Worm (Caenorhabditis elegans) whole organism, L4 larva: ENCODE results near the gene C05D12.2.
A peak's percentile ranks its signal among the peaks of the same experiment; 100 is the strongest.

ENCODE experiments used
- F37D6.2 ChIP-seq: sonication (generic microtip); optimal IDR thresholded peaks from 2 replicates; lab custom pipeline; 2016; ENCODE audit warnings: mild to moderate bottlenecking, missing genetic modification characterization, missing compliant biosample characterization
- T20F7.1 ChIP-seq: fragments of 200-800 bp; sonication (Bioruptor generic); optimal IDR thresholded peaks from 2 replicates; lab custom pipeline; 2018; ENCODE audit warnings: mild to moderate bottlenecking, missing genetic modification characterization, missing compliant biosample characterization
- Y75B8A.6 ChIP-seq: fragments of 200-800 bp; sonication (Bioruptor generic); IDR thresholded peaks from 2 replicates; pipeline ENCODE4 v1.3.6; 2022; ENCODE audit warnings: missing genetic modification reagents, missing genetic modification characterization, missing compliant biosample characterization
- ZK337.2 ChIP-seq: fragments of 200-800 bp; sonication (Bioruptor generic); IDR thresholded peaks from 2 replicates; pipeline ENCODE4 v1.3.6; 2022; ENCODE audit warnings: missing genetic modification reagents, missing genetic modification characterization, missing compliant biosample characterization
- aha-1 ChIP-seq: fragments of 150-350 bp; peaks from one replicate; lab custom pipeline; 2014; ENCODE audit warnings: missing biosample characterization, missing genetic modification characterization
- ama-1 ChIP-seq: fragments of 150-350 bp; optimal IDR thresholded peaks from 2 replicates; lab custom pipeline; 2014; ENCODE audit warnings: inconsistent platforms, mixed read lengths
- ceh-20 ChIP-seq: fragments of 200-800 bp; sonication (Bioruptor generic); IDR thresholded peaks from 2 replicates; pipeline ENCODE4 v1.3.6; 2022; ENCODE audit warnings: missing genetic modification reagents, missing genetic modification characterization, missing compliant biosample characterization
- ceh-32 ChIP-seq: sonication (generic microtip); optimal IDR thresholded peaks from 2 replicates; lab custom pipeline; 2016; ENCODE audit warnings: mild to moderate bottlenecking, missing genetic modification characterization, missing compliant biosample characterization; ENCODE audit not compliant: poor library complexity
- daf-16 ChIP-seq, 3 experiments: sonication (generic microtip); optimal IDR thresholded peaks; 2 replicates each; lab custom pipeline; 2016 to 2017; ENCODE audit warnings: missing genetic modification characterization in 3 of 3, missing genetic modification reagents in 3 of 3, mild to moderate bottlenecking in 2 of 3, missing compliant biosample characterization in 2 of 3, missing biosample characterization in 1 of 3, moderate library complexity in 1 of 3
- daf-8 ChIP-seq: fragments of 200-800 bp; sonication (Bioruptor generic); IDR thresholded peaks from 2 replicates; pipeline ENCODE4 v1.3.6; 2022; ENCODE audit warnings: missing genetic modification characterization, missing compliant biosample characterization
- dmd-6 ChIP-seq: fragments of 200-800 bp; sonication (Bioruptor generic); IDR thresholded peaks from 2 replicates; pipeline ENCODE4 v1.3.6; 2022; ENCODE audit warnings: missing genetic modification reagents, missing genetic modification characterization, missing compliant biosample characterization
- dmd-8 ChIP-seq: fragments of 200-800 bp; sonication (Bioruptor generic); IDR thresholded peaks from 2 replicates; pipeline ENCODE4 v1.3.6; 2022; ENCODE audit warnings: missing genetic modification characterization, missing compliant biosample characterization
- dve-1 ChIP-seq: sonication (generic microtip); optimal IDR thresholded peaks from 2 replicates; lab custom pipeline; 2017; ENCODE audit warnings: antibody characterized with exemption, mild to moderate bottlenecking, missing genetic modification characterization, missing compliant biosample characterization; ENCODE audit not compliant: insufficient read depth
- egl-27 ChIP-seq: sonication (generic microtip); optimal IDR thresholded peaks from 3 replicates; lab custom pipeline; 2017; ENCODE audit warnings: missing biosample characterization, missing genetic modification reagents, missing genetic modification characterization
- fkh-10 ChIP-seq: fragments of 150-350 bp; optimal IDR thresholded peaks from 2 replicates; lab custom pipeline; 2014; ENCODE audit warnings: missing biosample characterization, missing genetic modification reagents, missing genetic modification characterization
- hif-1 ChIP-seq, 2 experiments: sonication (generic microtip); optimal IDR thresholded peaks; 2 replicates each; lab custom pipeline; 2016 to 2017; ENCODE audit warnings: missing compliant biosample characterization in 2 of 2, missing genetic modification characterization in 2 of 2, missing genetic modification reagents in 2 of 2, missing genotype in 2 of 2, mild to moderate bottlenecking in 1 of 2
- hlh-11 ChIP-seq: fragments of 200-800 bp; sonication (Bioruptor generic); optimal IDR thresholded peaks from 2 replicates; lab custom pipeline; 2018; ENCODE audit warnings: mild to moderate bottlenecking, missing genetic modification characterization, missing compliant biosample characterization
- hlh-30 ChIP-seq: sonication (generic microtip); optimal IDR thresholded peaks from 2 replicates; lab custom pipeline; 2017; ENCODE audit warnings: antibody characterized with exemption, mild to moderate bottlenecking, missing genetic modification characterization, missing compliant biosample characterization; ENCODE audit not compliant: insufficient read depth
- hmg-1.1 ChIP-seq: fragments of 200-800 bp; sonication (Bioruptor generic); IDR thresholded peaks from 2 replicates; pipeline ENCODE4 v1.3.6; 2022; ENCODE audit warnings: missing genetic modification reagents, missing genetic modification characterization, missing compliant biosample characterization
- lin-1 ChIP-seq: fragments of 200-800 bp; sonication (Bioruptor generic); IDR thresholded peaks from 2 replicates; pipeline ENCODE4 v1.3.6; 2022; ENCODE audit warnings: missing genetic modification reagents, missing genetic modification characterization, missing compliant biosample characterization
- lin-29 ChIP-seq: fragments of 200-800 bp; sonication (Bioruptor generic); IDR thresholded peaks from 2 replicates; pipeline ENCODE4 v1.3.6; 2022; ENCODE audit warnings: missing genetic modification reagents, missing genetic modification characterization, missing compliant biosample characterization
- lin-38 ChIP-seq: fragments of 200-800 bp; sonication (Bioruptor generic); IDR thresholded peaks from 2 replicates; pipeline ENCODE4 v1.3.6; 2022; ENCODE audit warnings: missing genetic modification reagents, missing genetic modification characterization, missing compliant biosample characterization
- lin-39 ChIP-seq: fragments of 150-350 bp; optimal IDR thresholded peaks from 2 replicates; lab custom pipeline; 2014; ENCODE audit warnings: missing biosample characterization, missing genetic modification reagents, missing genetic modification characterization
- lsy-2 ChIP-seq, 2 experiments: fragments of 150-350 bp in 1 of 2; sonication (generic microtip) in 1 of 2; optimal IDR thresholded peaks; 2 replicates each; lab custom pipeline; 2014 to 2017; ENCODE audit warnings: missing biosample characterization in 2 of 2, missing genetic modification characterization in 2 of 2
- madf-9 ChIP-seq: fragments of 200-800 bp; sonication (Bioruptor generic); conservative IDR thresholded peaks from 2 replicates; pipeline ENCODE4 v1.3.6; 2022; ENCODE audit warnings: missing genetic modification reagents, missing genetic modification characterization, missing compliant biosample characterization
- mdl-1 ChIP-seq, 2 experiments: fragments of 150-350 bp in 1 of 2; sonication (generic microtip) in 1 of 2; optimal IDR thresholded peaks; 2 replicates each; lab custom pipeline; 2014 to 2017; ENCODE audit warnings: missing biosample characterization in 2 of 2, missing genetic modification characterization in 2 of 2
- mes-2 ChIP-seq: sonication (generic microtip); optimal IDR thresholded peaks from 2 replicates; lab custom pipeline; 2016; ENCODE audit warnings: missing genotype, mild to moderate bottlenecking, missing genetic modification characterization, missing compliant biosample characterization; ENCODE audit not compliant: poor library complexity, severe bottlenecking
- mxl-3 ChIP-seq: fragments of 200-800 bp; sonication (Bioruptor generic); optimal IDR thresholded peaks from 2 replicates; lab custom pipeline; 2018; ENCODE audit warnings: mild to moderate bottlenecking, missing genetic modification characterization, missing compliant biosample characterization
- nhr-10 ChIP-seq: fragments of 150-350 bp; optimal IDR thresholded peaks from 2 replicates; lab custom pipeline; 2014; ENCODE audit warnings: missing biosample characterization, missing genetic modification characterization
- nhr-28 ChIP-seq: fragments of 150-350 bp; optimal IDR thresholded peaks from 2 replicates; lab custom pipeline; 2014; ENCODE audit warnings: missing biosample characterization, missing genetic modification characterization
- nhr-48 ChIP-seq: sonication (generic microtip); optimal IDR thresholded peaks from 2 replicates; lab custom pipeline; 2016; ENCODE audit warnings: mild to moderate bottlenecking, missing genetic modification characterization, missing compliant biosample characterization
- php-3 ChIP-seq: fragments of 200-800 bp; sonication (Bioruptor generic); IDR thresholded peaks from 2 replicates; pipeline ENCODE4 v1.3.6; 2022; ENCODE audit warnings: missing genetic modification reagents, missing genetic modification characterization, missing compliant biosample characterization
- pqm-1 ChIP-seq: sonication (generic microtip); optimal IDR thresholded peaks from 2 replicates; lab custom pipeline; 2017; ENCODE audit warnings: missing biosample characterization, missing genetic modification characterization
- tra-1 ChIP-seq: fragments of 200-800 bp; sonication (Bioruptor generic); IDR thresholded peaks from 2 replicates; pipeline ENCODE4 v1.3.6; 2022; ENCODE audit warnings: missing genetic modification reagents, missing genetic modification characterization, missing compliant biosample characterization
- unc-62 ChIP-seq, 3 experiments: fragments of 150-350 bp in 1 of 3; sonication (generic microtip); optimal IDR thresholded peaks in 2 of 3; peaks in 1 of 3; 1 replicate in 1 of 3; 2 replicates in 2 of 3; lab custom pipeline; 2014 to 2017; ENCODE audit warnings: missing biosample characterization in 3 of 3, missing genetic modification characterization in 3 of 3, missing genetic modification reagents in 3 of 3, missing genotype in 1 of 3
- ztf-7 ChIP-seq: fragments of 150-350 bp; optimal IDR thresholded peaks from 2 replicates; lab custom pipeline; 2014; ENCODE audit warnings: missing biosample characterization, missing genetic modification characterization

Gene C05D12.2

ce11 chrII:11471916-11472315, 53.8 kb downstream of the C05D12.2 start, which contains the start of gene mfn-1:
Gene mfn-1 (minus strand): TSS chrII:11472016.
- no peak for TF ChIP-seq ZK337.2
- no peak for TF ChIP-seq ztf-7 (tag; lab: Kevin White, UChicago)
- no peak for TF ChIP-seq hlh-30 (tag; lab: Kevin White, UChicago)
- no peak for TF ChIP-seq hmg-1.1 (GFP tag; lab: Robert Waterston, UW)
- no peak for TF ChIP-seq daf-8 (GFP tag; lab: Robert Waterston, UW)
- no peak for TF ChIP-seq unc-62 (GFP tag; optimal IDR thresholded peaks at IDR 0.05 in 1 of 2; lab: Kevin White, UChicago)
- TF ChIP-seq unc-62 (tag; optimal IDR thresholded peaks at IDR 0.05; lab: Kevin White, UChicago), result no peak
- no peak for TF ChIP-seq ceh-32 (tag; lab: Kevin White, UChicago)
- TF ChIP-seq Y75B8A.6 (GFP tag; lab: Robert Waterston, UW), result no peak
- no peak for TF ChIP-seq mdl-1 (tag; optimal IDR thresholded peaks at IDR 0.05; lab: Kevin White, UChicago)
- TF ChIP-seq mes-2 (tag; lab: Kevin White, UChicago), result no peak
- TF ChIP-seq madf-9, result no peak
- no peak for TF ChIP-seq ama-1 (lab: Kevin White, UChicago)
- no peak for TF ChIP-seq ceh-20 (GFP tag; lab: Robert Waterston, UW)
- no peak for TF ChIP-seq egl-27 (tag; lab: Kevin White, UChicago)
- TF ChIP-seq tra-1 (GFP tag; lab: Robert Waterston, UW), result no peak
- no peak for TF ChIP-seq F37D6.2
- TF ChIP-seq, all 104 proteins: peak for 0

- TF ChIP-seq mxl-3 (GFP tag; lab: Kevin White, UChicago), result peak; percentile 98
- peak; percentile 99 for TF ChIP-seq aha-1 (tag; lab: Kevin White, UChicago)
- peak; percentile 85 for TF ChIP-seq dmd-6 (GFP tag; lab: Robert Waterston, UW)
- TF ChIP-seq daf-8 (GFP tag; lab: Robert Waterston, UW), result no peak
- no peak for TF ChIP-seq lin-29 (GFP tag; lab: Robert Waterston, UW)
- no peak for TF ChIP-seq lin-39
- no peak for TF ChIP-seq lin-1 (GFP tag; lab: Robert Waterston, UW)
- 0 out of 2 replicates have a peak, but pooled peaks have one; percentile 10 for TF ChIP-seq php-3 (GFP tag; lab: Robert Waterston, UW)
- peak; percentile 71 for TF ChIP-seq pqm-1
- TF ChIP-seq tra-1 (GFP tag; lab: Robert Waterston, UW), result no peak
- no peak for TF ChIP-seq lin-38 (GFP tag; lab: Robert Waterston, UW)
- TF ChIP-seq Y75B8A.6 (GFP tag; lab: Robert Waterston, UW), result no peak
- peak; percentile 79 for TF ChIP-seq hlh-11
- peak; percentile 71 for TF ChIP-seq hlh-30 (tag; lab: Kevin White, UChicago)
- no peak for TF ChIP-seq dmd-8 (GFP tag; lab: Robert Waterston, UW)
- TF ChIP-seq lsy-2 (tag; optimal IDR thresholded peaks at IDR 0.05; lab: Kevin White, UChicago), result peak in 1 of 2 experiments; percentile 56
- TF ChIP-seq hif-1 (tag; optimal IDR thresholded peaks at IDR 0.05; lab: Kevin White, UChicago), result peak; percentile 58 to 92
- peak; percentile 55 for TF ChIP-seq nhr-48 (tag; lab: Kevin White, UChicago)
- no peak for TF ChIP-seq madf-9
- peak; percentile 64 for TF ChIP-seq dve-1
- TF ChIP-seq nhr-28 (tag; lab: Kevin White, UChicago), result peak; percentile 91
- no peak for TF ChIP-seq ZK337.2
- TF ChIP-seq nhr-10, result peak; percentile 33
- peak; percentile 25 for TF ChIP-seq T20F7.1 (GFP tag; lab: Kevin White, UChicago)
- TF ChIP-seq daf-16 (GFP tag; optimal IDR thresholded peaks at IDR 0.05; lab: Kevin White, UChicago), result no peak
- peak; percentile 37 for TF ChIP-seq daf-16 (tag; optimal IDR thresholded peaks at IDR 0.05; lab: Kevin White, UChicago)
- no peak for TF ChIP-seq fkh-10 (GFP tag; lab: Kevin White, UChicago)
- peak; percentile 14 to 83 for TF ChIP-seq mdl-1 (tag; optimal IDR thresholded peaks at IDR 0.05; lab: Kevin White, UChicago)
Observed at ce11 chrII:11472542-11472941, 54.4 kb downstream of the C05D12.2 start.
